Fruit fly (Drosophila melanogaster) Kc167 (cell line): ENCODE results near the gene CG42826.

Experiments used
- h ChIP-seq: fragments of >200 bp; optimal IDR thresholded peaks from 3 replicates; lab custom pipeline; 2018; ENCODE audit warnings: missing external identifiers
- insv ChIP-seq: fragments of >200 bp; optimal IDR thresholded peaks from 3 replicates; lab custom pipeline; 2018; ENCODE audit warnings: missing external identifiers
- psq ChIP-seq: fragments of >200 bp; optimal IDR thresholded peaks from 2 replicates; lab custom pipeline; 2017; ENCODE audit warnings: missing external identifiers

- TF ChIP-seq insv (no peak), psq (no peak), h (lab: Kevin White, UChicago) (no peak)
These were observed 22.1 kb downstream of the CG42826 start for dm6 chr3L:10078551-10078950.
